Worm (Caenorhabditis elegans) whole organism, L1 larva: ENCODE measurements around the gene T03E6.9.

ENCODE experiments used
- F16B12.6 ChIP-seq: fragments of 150-350 bp; optimal IDR thresholded peaks from 2 replicates; lab custom pipeline; 2014; ENCODE audit warnings: missing biosample characterization, missing genetic modification characterization
- aha-1 ChIP-seq: fragments of 150-350 bp; optimal IDR thresholded peaks from 2 replicates; lab custom pipeline; 2014; ENCODE audit warnings: missing biosample characterization, missing genetic modification characterization
- ceh-63 ChIP-seq: fragments of 200-800 bp; sonication (Bioruptor generic); optimal IDR thresholded peaks from 2 replicates; lab custom pipeline; 2018; ENCODE audit warnings: mild to moderate bottlenecking, missing genetic modification characterization, missing compliant biosample characterization
- ceh-90 ChIP-seq: sonication (generic microtip); optimal IDR thresholded peaks from 2 replicates; lab custom pipeline; 2016; ENCODE audit warnings: missing genetic modification characterization, missing compliant biosample characterization
- efl-3 ChIP-seq: fragments of 200-800 bp; sonication (Bioruptor generic); optimal IDR thresholded peaks from 2 replicates; lab custom pipeline; 2018; ENCODE audit warnings: mild to moderate bottlenecking, missing genetic modification characterization, missing compliant biosample characterization
- egl-27 ChIP-seq, 2 experiments: fragments of 150-350 bp in 1 of 2; sonication (generic microtip); optimal IDR thresholded peaks; 3 replicates each; lab custom pipeline; 2017 to 2018; ENCODE audit warnings: missing biosample characterization in 2 of 2, missing genetic modification characterization in 2 of 2, missing genetic modification reagents in 2 of 2
- elt-2 ChIP-seq: sonication (generic microtip); optimal IDR thresholded peaks from 2 replicates; lab custom pipeline; 2016; ENCODE audit warnings: missing genetic modification characterization, mild to moderate bottlenecking, inconsistent platforms, missing compliant biosample characterization, missing genetic modification reagents
- fkh-10 ChIP-seq: sonication (generic microtip); optimal IDR thresholded peaks from 2 replicates; lab custom pipeline; 2017; ENCODE audit warnings: missing biosample characterization, missing genetic modification reagents, missing genetic modification characterization
- fkh-8 ChIP-seq: sonication (generic microtip); optimal IDR thresholded peaks from 2 replicates; lab custom pipeline; 2016; ENCODE audit warnings: mild to moderate bottlenecking, missing genetic modification characterization, missing compliant biosample characterization
- grh-1 ChIP-seq: fragments of 200-800 bp; sonication (Bioruptor generic); IDR thresholded peaks from 2 replicates; pipeline ENCODE4 v1.3.6; 2022; ENCODE audit warnings: missing genetic modification reagents, missing genetic modification characterization, missing compliant biosample characterization
- hpl-2 ChIP-seq: fragments of 150-350 bp; optimal IDR thresholded peaks from 2 replicates; lab custom pipeline; 2014; ENCODE audit warnings: missing biosample characterization, missing genetic modification reagents, missing genetic modification characterization
- irx-1 ChIP-seq: sonication (generic microtip); optimal IDR thresholded peaks from 2 replicates; lab custom pipeline; 2016; ENCODE audit warnings: missing genetic modification characterization, missing compliant biosample characterization
- lin-13 ChIP-seq: fragments of 150-350 bp; optimal IDR thresholded peaks from 2 replicates; lab custom pipeline; 2014; ENCODE audit warnings: missing biosample characterization, missing genetic modification reagents, missing genetic modification characterization
- lin-35 ChIP-seq, 2 experiments: fragments of 150-350 bp; optimal IDR thresholded peaks; 2 replicates each; lab custom pipeline; 2014; ENCODE audit warnings: missing biosample characterization in 2 of 2, missing genetic modification characterization in 2 of 2, missing genetic modification reagents in 2 of 2
- mef-2 ChIP-seq: fragments of 150-350 bp; optimal IDR thresholded peaks from 2 replicates; lab custom pipeline; 2014; ENCODE audit warnings: missing biosample characterization, missing genetic modification characterization
- mep-1 ChIP-seq: fragments of 150-350 bp; optimal IDR thresholded peaks from 2 replicates; lab custom pipeline; 2014; ENCODE audit warnings: missing biosample characterization, missing genetic modification characterization
- nhr-11 ChIP-seq: fragments of 150-350 bp; optimal IDR thresholded peaks from 2 replicates; lab custom pipeline; 2014; ENCODE audit warnings: missing biosample characterization, missing genetic modification characterization
- nhr-19 ChIP-seq: fragments of 200-800 bp; sonication (Bioruptor generic); conservative IDR thresholded peaks from 2 replicates; pipeline ENCODE4 v1.3.6; 2022; ENCODE audit warnings: missing genetic modification characterization, missing compliant biosample characterization
- nhr-237 ChIP-seq: fragments of 150-350 bp; optimal IDR thresholded peaks from 2 replicates; lab custom pipeline; 2014; ENCODE audit warnings: missing biosample characterization, missing genetic modification characterization
- nhr-71 ChIP-seq: sonication (generic microtip); optimal IDR thresholded peaks from 2 replicates; lab custom pipeline; 2016; ENCODE audit warnings: mild to moderate bottlenecking, missing genetic modification characterization, moderate library complexity, missing compliant biosample characterization
- nhr-76 ChIP-seq: sonication (generic microtip); optimal IDR thresholded peaks from 2 replicates; lab custom pipeline; 2017; ENCODE audit warnings: missing biosample characterization, missing genetic modification characterization
- nhr-77 ChIP-seq: fragments of 150-350 bp; optimal IDR thresholded peaks from 2 replicates; lab custom pipeline; 2014; ENCODE audit warnings: missing biosample characterization, missing genetic modification characterization
- nhr-85 ChIP-seq: sonication (generic microtip); peaks from one replicate; lab custom pipeline; 2016; ENCODE audit warnings: missing genetic modification characterization, inconsistent platforms, missing compliant biosample characterization
- nhr-90 ChIP-seq: sonication (generic microtip); optimal IDR thresholded peaks from 2 replicates; lab custom pipeline; 2016; ENCODE audit warnings: mild to moderate bottlenecking, missing genetic modification characterization, missing compliant biosample characterization; ENCODE audit not compliant: poor library complexity
- pax-3 ChIP-seq: fragments of 200-800 bp; sonication (Bioruptor generic); optimal IDR thresholded peaks from 2 replicates; lab custom pipeline; 2018; ENCODE audit warnings: mild to moderate bottlenecking, missing genetic modification characterization, moderate library complexity, missing compliant biosample characterization
- rnt-1 ChIP-seq: sonication (generic microtip); optimal IDR thresholded peaks from 2 replicates; lab custom pipeline; 2016; ENCODE audit warnings: mild to moderate bottlenecking, missing genetic modification characterization, moderate library complexity, missing compliant biosample characterization
- sptf-1 ChIP-seq: fragments of 150-350 bp; optimal IDR thresholded peaks from 2 replicates; lab custom pipeline; 2014; ENCODE audit warnings: missing biosample characterization, missing genetic modification characterization
- tbx-2 ChIP-seq: sonication (generic microtip); optimal IDR thresholded peaks from 2 replicates; lab custom pipeline; 2016; ENCODE audit warnings: missing genetic modification characterization, missing compliant biosample characterization
- tlp-1 ChIP-seq: fragments of 150-350 bp; optimal IDR thresholded peaks from 2 replicates; lab custom pipeline; 2014; ENCODE audit warnings: missing biosample characterization, missing genetic modification characterization
- unc-130 ChIP-seq: fragments of 150-350 bp; optimal IDR thresholded peaks from 2 replicates; lab custom pipeline; 2017; ENCODE audit warnings: missing biosample characterization, missing genetic modification characterization, inconsistent platforms
- unc-98 ChIP-seq: fragments of 200-800 bp; sonication (Bioruptor generic); IDR thresholded peaks from 2 replicates; pipeline ENCODE4 v1.3.6; 2022; ENCODE audit warnings: missing genetic modification characterization, missing compliant biosample characterization
- xbp-1 ChIP-seq: sonication (generic microtip); optimal IDR thresholded peaks from 2 replicates; lab custom pipeline; 2016; ENCODE audit warnings: missing genetic modification characterization, missing compliant biosample characterization

T03E6.9 gene

ce11 chrV:16640366-16640765, 39.8 kb upstream of the T03E6.9 start:
- no peak for TF ChIP-seq fkh-8
- TF ChIP-seq tbx-2 (tag; lab: Kevin White, UChicago), result no peak

ce11 chrV:16638204-16638603, 37.7 kb upstream of the T03E6.9 start, which contains the start of gene srw-76:
srw-76 (minus strand) TSS chrV:16638304.
- no peak for TF ChIP-seq fkh-10 (GFP tag; lab: Kevin White, UChicago)

- TF ChIP-seq unc-130, result no peak
- TF ChIP-seq sptf-1 (tag; lab: Kevin White, UChicago), result no peak
- TF ChIP-seq nhr-237 (tag; lab: Kevin White, UChicago), result no peak
- no peak for TF ChIP-seq xbp-1 (tag; lab: Kevin White, UChicago)
- TF ChIP-seq grh-1, result no peak
- TF ChIP-seq hpl-2 (GFP tag; lab: Kevin White, UChicago), result no peak
- no peak for TF ChIP-seq irx-1
- no peak for TF ChIP-seq rnt-1 (tag; lab: Kevin White, UChicago)
- TF ChIP-seq elt-2 (tag; lab: Kevin White, UChicago), result peak; percentile 54
Measured at ce11 chrV:16635911-16636310, 35.4 kb upstream of the T03E6.9 start, which contains the start of gene mltn-11. mltn-11 (plus strand) TSS chrV:16636186.

DNA sequence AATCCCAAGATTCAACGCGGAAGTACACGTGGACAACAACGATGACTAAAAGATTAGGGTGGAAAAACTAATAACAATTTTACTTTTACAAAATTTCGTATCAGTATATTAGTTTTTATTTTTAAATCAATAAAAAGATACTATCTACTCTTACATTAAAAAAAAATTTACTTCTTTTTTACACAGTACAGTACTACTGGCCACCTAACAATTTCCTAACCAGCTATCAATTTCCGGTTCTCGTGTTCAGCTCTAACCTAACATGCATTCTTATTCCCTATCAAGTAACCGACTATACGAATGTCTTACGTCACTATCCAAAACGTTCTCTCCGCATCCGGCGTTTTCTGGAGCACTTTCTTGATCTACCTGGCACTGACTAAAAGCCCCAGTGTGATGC, 29.1 kb upstream of the T03E6.9 start, which contains the start of gene srd-21:
Gene srd-21 (plus strand): TSS at position 301 of the 400 bp plus-strand sequence.
- TF ChIP-seq nhr-71 (tag; lab: Kevin White, UChicago) (no peak), lin-13 (GFP tag; lab: Kevin White, UChicago) (no peak), F16B12.6 (tag; lab: Kevin White, UChicago) (no peak), nhr-11 (tag; lab: Kevin White, UChicago) (no peak), efl-3 (GFP tag; lab: Kevin White, UChicago) (no peak), nhr-90 (tag; lab: Kevin White, UChicago) (no peak), nhr-19 (no peak), nhr-77 (tag; lab: Kevin White, UChicago) (no peak), pax-3 (tag; lab: Kevin White, UChicago) (no peak)

- no peak for TF ChIP-seq ceh-63
- TF ChIP-seq mef-2, result no peak
Measured at ce11 chrV:16628991-16629390, 28.5 kb upstream of the T03E6.9 start, which contains the start of gene W06G6.2. W06G6.2 (plus strand) TSS chrV:16629291.

ce11 chrV:16627962-16628361, 27.4 kb upstream of the T03E6.9 start, which contains the start of gene oac-53:
oac-53 (minus strand) TSS chrV:16627970.
- TF ChIP-seq tlp-1 (tag; lab: Kevin White, UChicago) (peak; percentile 3), lin-35 (GFP tag; optimal IDR thresholded peaks at IDR 0.05; lab: Kevin White, UChicago) (no peak), elt-2 (tag; lab: Kevin White, UChicago) (peak; percentile 77)

DNA sequence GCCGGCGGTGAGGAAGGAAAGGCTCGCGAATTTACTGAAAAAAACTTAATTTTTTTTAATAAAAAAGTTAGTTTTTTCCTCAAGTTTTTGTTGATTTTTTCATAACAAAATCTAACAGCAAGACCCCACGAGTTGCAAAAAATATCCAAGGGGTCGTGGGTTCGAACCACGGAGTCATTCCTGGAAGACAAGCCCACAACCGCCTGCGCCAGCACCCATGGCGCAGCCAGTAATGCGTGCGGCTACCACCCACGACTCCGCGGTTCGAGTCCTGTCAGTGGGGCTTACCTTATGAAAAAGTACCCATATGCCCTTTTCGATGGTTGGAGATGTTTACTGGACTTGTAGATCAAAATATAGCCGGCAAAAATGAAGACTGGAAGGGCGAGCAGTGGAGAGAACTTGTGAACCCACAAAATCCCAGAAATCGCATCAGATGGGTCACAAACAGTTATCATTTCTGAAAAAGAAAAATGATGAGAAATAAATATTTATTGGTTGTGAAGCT, 22.3 kb upstream of the T03E6.9 start, which contains the start of gene Y70C5A.2:
Gene Y70C5A.2 (minus strand): TSS at position 458 of the 508 bp plus-strand sequence.
- TF ChIP-seq egl-27 (tag; optimal IDR thresholded peaks at IDR 0.05; lab: Kevin White, UChicago), result no peak
- no peak for TF ChIP-seq unc-98 (GFP tag; lab: Robert Waterston, UW)
- no peak for TF ChIP-seq nhr-76
- no peak for TF ChIP-seq mep-1
- no peak for TF ChIP-seq ceh-90 (tag; lab: Kevin White, UChicago)
- no peak for TF ChIP-seq hpl-2 (GFP tag; lab: Kevin White, UChicago)
- TF ChIP-seq nhr-85 (tag; lab: Kevin White, UChicago), result no peak
- TF ChIP-seq rnt-1 (tag; lab: Kevin White, UChicago), result no peak
- no peak for TF ChIP-seq aha-1 (tag; lab: Kevin White, UChicago)
- no peak for TF ChIP-seq grh-1
